Worm (Caenorhabditis elegans): ENCODE data around the gene F33H12.7.

DNA sequence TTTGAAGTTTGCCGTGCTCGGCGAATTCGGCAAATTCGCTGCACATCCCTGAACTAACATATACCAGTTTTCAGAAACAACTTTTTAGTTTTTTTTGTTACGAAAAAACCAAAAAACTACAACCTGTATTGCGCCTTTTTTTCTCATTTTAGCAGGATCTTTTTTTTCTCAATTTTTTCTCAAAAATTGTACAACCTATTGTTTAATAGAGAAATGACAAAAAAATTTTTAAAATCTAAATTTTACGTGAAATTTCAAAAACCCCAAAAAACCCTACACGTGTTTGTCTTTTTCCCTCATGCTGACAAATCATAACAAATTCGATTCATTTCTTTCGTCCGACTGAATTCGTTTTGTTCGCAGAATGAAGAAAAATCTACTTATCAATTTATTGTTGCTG, 40.8 kb downstream of the F33H12.7 start, which contains the start of gene K02F6.3:
- TF ChIP-seq elt-4 (tag; optimal IDR thresholded peaks at IDR 0.05) (no peak), syd-9 (tag; optimal IDR thresholded peaks at IDR 0.05) (no peak), ceh-2 (tag; optimal IDR thresholded peaks at IDR 0.05) (no peak), ama-1 (optimal IDR thresholded peaks at IDR 0.05) (no peak), pha-4 (tag; optimal IDR thresholded peaks at IDR 0.05) (no peak), ceh-34 (tag; optimal IDR thresholded peaks at IDR 0.05) (no peak), hlh-13 (GFP tag; optimal IDR thresholded peaks at IDR 0.05) (no peak), nhr-11 (tag; optimal IDR thresholded peaks at IDR 0.05) (no peak), ceh-24 (tag; optimal IDR thresholded peaks at IDR 0.05) (no peak), unc-55 (GFP tag; optimal IDR thresholded peaks at IDR 0.05) (no peak), unc-86 (tag; optimal IDR thresholded peaks at IDR 0.05) (no peak), ceh-30 (tag; optimal IDR thresholded peaks at IDR 0.05) (no peak), nfya-1 (tag; optimal IDR thresholded peaks at IDR 0.05) (no peak), K09A11.1 (tag; optimal IDR thresholded peaks at IDR 0.05; ENCODE audit: insufficient read depth) (no peak)
